Fruit fly (Drosophila melanogaster): ENCODE measurements around the gene CG6171.

CG6171 gene

dm6 chr3R:15363608-15364007, at the start of gene CG6171:
Gene CG6171 (minus strand): TSS chr3R:15363857.
- TF ChIP-seq CG2712 (tag; optimal IDR thresholded peaks at IDR 0.05) (no peak), CG6791 (GFP tag; IDR thresholded peaks at IDR 0.05; ENCODE audit: partially characterized antibody) (peak; percentile 70; the same call in 2 of the 3 replicates), Xbp1 (GFP tag; optimal IDR thresholded peaks at IDR 0.05) (no peak), CG14860 (GFP tag; IDR thresholded peaks at IDR 0.05; ENCODE audit: partially characterized antibody) (peak; percentile 48; the same call in 1 of the 3 replicates), cg (GFP tag; optimal IDR thresholded peaks at IDR 0.05) (no peak), CG1647 (GFP tag; optimal IDR thresholded peaks at IDR 0.05) (no peak), Taf1 (GFP tag; IDR thresholded peaks at IDR 0.05) (no peak), eve (GFP tag; optimal IDR thresholded peaks at IDR 0.05) (no peak), MBD-R2 (GFP tag; IDR thresholded peaks at IDR 0.05) (peak; percentile 70), hb (GFP tag; IDR thresholded peaks at IDR 0.05; ENCODE audit: partially characterized antibody) (no peak), lbe (GFP tag; optimal IDR thresholded peaks at IDR 0.05) (peak; percentile 28), CG9932 (GFP tag; IDR thresholded peaks at IDR 0.05) (no peak), CG12659 (GFP tag; optimal IDR thresholded peaks at IDR 0.05) (peak; percentile 4), shn (GFP tag; optimal IDR thresholded peaks at IDR 0.05) (no peak), lilli (GFP tag; optimal IDR thresholded peaks at IDR 0.05) (peak; percentile 28), CG8089 (GFP tag; optimal IDR thresholded peaks at IDR 0.05) (no peak), nmo (GFP tag; optimal IDR thresholded peaks at IDR 0.05) (no peak), gsb (GFP tag; IDR thresholded peaks at IDR 0.05) (no peak), CG13287 (GFP tag; IDR thresholded peaks at IDR 0.05; ENCODE audit: partially characterized antibody) (peak; percentile 75), dmrt99B (tag; optimal IDR thresholded peaks at IDR 0.05) (no peak), grn (GFP tag; optimal IDR thresholded peaks at IDR 0.05) (no peak), zfh2 (GFP tag; optimal IDR thresholded peaks at IDR 0.05) (no peak), CG15269 (tag; optimal IDR thresholded peaks at IDR 0.05) (no peak), CG4820 (GFP tag; optimal IDR thresholded peaks at IDR 0.05) (no peak), CG11456 (GFP tag; IDR thresholded peaks at IDR 0.05) (no peak), aop (GFP tag; IDR thresholded peaks at IDR 0.05) (no peak), fd64A (GFP tag; optimal IDR thresholded peaks at IDR 0.05) (no peak), CG1233 (GFP tag; optimal IDR thresholded peaks at IDR 0.05) (no peak), Dref (GFP tag; IDR thresholded peaks at IDR 0.05) (peak; percentile 76), amos (GFP tag; IDR thresholded peaks at IDR 0.05; ENCODE audit: partially characterized antibody) (peak; percentile 54; the same call in 1 of the 2 replicates), CG7963 (GFP tag; IDR thresholded peaks at IDR 0.05; ENCODE audit: partially characterized antibody) (no peak), CG11085 (GFP tag; IDR thresholded peaks at IDR 0.05) (no peak), pfk (GFP tag; optimal IDR thresholded peaks at IDR 0.05) (no peak), CG2120 (GFP tag; optimal IDR thresholded peaks at IDR 0.05) (peak; percentile 44), CG31224 (GFP tag; IDR thresholded peaks at IDR 0.05) (no peak), pzg (GFP tag; optimal IDR thresholded peaks at IDR 0.05) (peak; percentile 55), CG7556 (GFP tag; optimal IDR thresholded peaks at IDR 0.05) (no peak), tup (GFP tag; optimal IDR thresholded peaks at IDR 0.05) (no peak), tx (GFP tag; optimal IDR thresholded peaks at IDR 0.05) (no peak), CG1603 (tag; optimal IDR thresholded peaks at IDR 0.05) (peak; percentile 47), CG6854 (GFP tag; optimal IDR thresholded peaks at IDR 0.05) (no peak), Xrp1 (GFP tag; IDR thresholded peaks at IDR 0.05) (0 out of 2 replicates have a peak, but pooled peaks have one; percentile 14), CG16863 (GFP tag; optimal IDR thresholded peaks at IDR 0.05) (peak; percentile 75), yki (optimal IDR thresholded peaks at IDR 0.05) (no peak), HmgZ (tag; optimal IDR thresholded peaks at IDR 0.05) (peak; percentile 17), CG10321 (GFP tag; IDR thresholded peaks at IDR 0.05) (no peak), CG42726 (GFP tag; IDR thresholded peaks at IDR 0.05; ENCODE audit: partially characterized antibody) (no peak), CG2116 (GFP tag; optimal IDR thresholded peaks at IDR 0.05) (peak; percentile 70), CG15514 (GFP tag; optimal IDR thresholded peaks at IDR 0.05) (peak; percentile 18), ro (GFP tag; IDR thresholded peaks at IDR 0.05) (no peak), crp (GFP tag; optimal IDR thresholded peaks at IDR 0.05) (peak in 1 of 2 experiments; percentile 15)

Data from whole organism, embryonic.